Worm (Caenorhabditis elegans) whole organism, L4 larva: ENCODE results near the gene F08H9.3.
A peak's percentile ranks its signal among the peaks of the same experiment; 100 is the strongest.

Experiments
- D1046.2 ChIP-seq: fragments of 200-800 bp; sonication (Bioruptor generic); IDR thresholded peaks from 2 replicates; pipeline ENCODE4 v1.3.6; 2022; ENCODE audit warnings: missing genetic modification characterization, missing compliant biosample characterization
- F10B5.3 ChIP-seq: sonication (generic microtip); optimal IDR thresholded peaks from 2 replicates; lab custom pipeline; 2016; ENCODE audit warnings: mild to moderate bottlenecking, missing genetic modification characterization, missing compliant biosample characterization
- F49E8.2 ChIP-seq: sonication (generic microtip); optimal IDR thresholded peaks from 2 replicates; lab custom pipeline; 2016; ENCODE audit warnings: missing compliant biosample characterization, mild to moderate bottlenecking, missing genetic modification characterization, borderline replicate concordance
- R02D3.7 ChIP-seq: fragments of 150-350 bp; sonication (generic microtip); optimal IDR thresholded peaks from 3 replicates; lab custom pipeline; 2014; ENCODE audit warnings: missing biosample characterization, missing genetic modification characterization
- aha-1 ChIP-seq: fragments of 150-350 bp; peaks from one replicate; lab custom pipeline; 2014; ENCODE audit warnings: missing biosample characterization, missing genetic modification characterization
- arid-1 ChIP-seq: fragments of 200-800 bp; sonication (Bioruptor generic); conservative IDR thresholded peaks from 2 replicates; pipeline ENCODE4 v1.3.6; 2022; ENCODE audit warnings: missing genetic modification reagents, missing genetic modification characterization, missing compliant biosample characterization
- ceh-32 ChIP-seq: sonication (generic microtip); optimal IDR thresholded peaks from 2 replicates; lab custom pipeline; 2016; ENCODE audit warnings: mild to moderate bottlenecking, missing genetic modification characterization, missing compliant biosample characterization; ENCODE audit not compliant: poor library complexity
- ces-1 ChIP-seq: fragments of 150-350 bp; sonication (generic microtip); optimal IDR thresholded peaks from 4 replicates; lab custom pipeline; 2014; ENCODE audit warnings: missing biosample characterization, missing genetic modification reagents, missing genetic modification characterization
- ctbp-1 ChIP-seq: fragments of 200-800 bp; sonication (Bioruptor generic); IDR thresholded peaks from 2 replicates; pipeline ENCODE4 v1.3.6; 2022; ENCODE audit warnings: missing genetic modification reagents, missing genetic modification characterization, missing compliant biosample characterization
- daf-12 ChIP-seq: fragments of 150-350 bp; optimal IDR thresholded peaks from 2 replicates; lab custom pipeline; 2014; ENCODE audit warnings: missing biosample characterization, missing genetic modification reagents, missing genetic modification characterization
- daf-16 ChIP-seq, 3 experiments: sonication (generic microtip); optimal IDR thresholded peaks; 2 replicates each; lab custom pipeline; 2016 to 2017; ENCODE audit warnings: missing genetic modification characterization in 3 of 3, missing genetic modification reagents in 3 of 3, mild to moderate bottlenecking in 2 of 3, missing compliant biosample characterization in 2 of 3, missing biosample characterization in 1 of 3, moderate library complexity in 1 of 3
- daf-19 ChIP-seq: fragments of 200-800 bp; sonication (Bioruptor generic); conservative IDR thresholded peaks from 2 replicates; pipeline ENCODE4 v1.3.6; 2022; ENCODE audit warnings: missing genetic modification characterization, missing compliant biosample characterization
- dpl-1 ChIP-seq: fragments of 150-350 bp; optimal IDR thresholded peaks from 2 replicates; lab custom pipeline; 2014; ENCODE audit warnings: missing biosample characterization, missing genetic modification reagents, missing genetic modification characterization
- egl-43 ChIP-seq: fragments of 200-800 bp; sonication (Bioruptor generic); IDR thresholded peaks from 2 replicates; pipeline ENCODE4 v1.3.6; 2022; ENCODE audit warnings: missing genetic modification reagents, missing genetic modification characterization, missing compliant biosample characterization
- fkh-10 ChIP-seq: fragments of 150-350 bp; optimal IDR thresholded peaks from 2 replicates; lab custom pipeline; 2014; ENCODE audit warnings: missing biosample characterization, missing genetic modification reagents, missing genetic modification characterization
- fos-1 ChIP-seq: fragments of 150-350 bp; optimal IDR thresholded peaks from 2 replicates; lab custom pipeline; 2014; ENCODE audit warnings: missing biosample characterization, missing genetic modification characterization
- hlh-11 ChIP-seq: fragments of 200-800 bp; sonication (Bioruptor generic); optimal IDR thresholded peaks from 2 replicates; lab custom pipeline; 2018; ENCODE audit warnings: mild to moderate bottlenecking, missing genetic modification characterization, missing compliant biosample characterization
- hlh-30 ChIP-seq: sonication (generic microtip); optimal IDR thresholded peaks from 2 replicates; lab custom pipeline; 2017; ENCODE audit warnings: antibody characterized with exemption, mild to moderate bottlenecking, missing genetic modification characterization, missing compliant biosample characterization; ENCODE audit not compliant: insufficient read depth
- hmg-1.1 ChIP-seq: fragments of 200-800 bp; sonication (Bioruptor generic); IDR thresholded peaks from 2 replicates; pipeline ENCODE4 v1.3.6; 2022; ENCODE audit warnings: missing genetic modification reagents, missing genetic modification characterization, missing compliant biosample characterization
- lin-29 ChIP-seq: fragments of 200-800 bp; sonication (Bioruptor generic); IDR thresholded peaks from 2 replicates; pipeline ENCODE4 v1.3.6; 2022; ENCODE audit warnings: missing genetic modification reagents, missing genetic modification characterization, missing compliant biosample characterization
- lin-39 ChIP-seq: fragments of 150-350 bp; optimal IDR thresholded peaks from 2 replicates; lab custom pipeline; 2014; ENCODE audit warnings: missing biosample characterization, missing genetic modification reagents, missing genetic modification characterization
- madf-5 ChIP-seq, 2 experiments: fragments of 200-800 bp; sonication (Bioruptor generic); IDR thresholded peaks; 2 replicates each; pipeline ENCODE4 v1.3.6; 2022; ENCODE audit warnings: missing compliant biosample characterization in 2 of 2, missing genetic modification characterization in 2 of 2
- mdl-1 ChIP-seq, 2 experiments: fragments of 150-350 bp in 1 of 2; sonication (generic microtip) in 1 of 2; optimal IDR thresholded peaks; 2 replicates each; lab custom pipeline; 2014 to 2017; ENCODE audit warnings: missing biosample characterization in 2 of 2, missing genetic modification characterization in 2 of 2
- mep-1 ChIP-seq: fragments of 150-350 bp; sonication (generic microtip); optimal IDR thresholded peaks from 3 replicates; lab custom pipeline; 2014; ENCODE audit warnings: missing biosample characterization, missing genetic modification characterization
- mes-2 ChIP-seq: sonication (generic microtip); optimal IDR thresholded peaks from 2 replicates; lab custom pipeline; 2016; ENCODE audit warnings: missing genotype, mild to moderate bottlenecking, missing genetic modification characterization, missing compliant biosample characterization; ENCODE audit not compliant: poor library complexity, severe bottlenecking
- nhr-11 ChIP-seq: fragments of 150-350 bp; optimal IDR thresholded peaks from 2 replicates; lab custom pipeline; 2014; ENCODE audit warnings: missing biosample characterization, missing genetic modification characterization
- nhr-237 ChIP-seq: sonication (generic microtip); optimal IDR thresholded peaks from 2 replicates; lab custom pipeline; 2017; ENCODE audit warnings: missing biosample characterization, missing genetic modification characterization
- nhr-28 ChIP-seq: fragments of 150-350 bp; optimal IDR thresholded peaks from 2 replicates; lab custom pipeline; 2014; ENCODE audit warnings: missing biosample characterization, missing genetic modification characterization
- nhr-6 ChIP-seq: fragments of 150-350 bp; optimal IDR thresholded peaks from 2 replicates; lab custom pipeline; 2014; ENCODE audit warnings: missing biosample characterization, missing genetic modification characterization
- nhr-77 ChIP-seq: fragments of 150-350 bp; optimal IDR thresholded peaks from 2 replicates; lab custom pipeline; 2014; ENCODE audit warnings: missing biosample characterization, missing genetic modification characterization
- sdz-12 ChIP-seq: fragments of 200-800 bp; sonication (Bioruptor generic); optimal IDR thresholded peaks from 2 replicates; lab custom pipeline; 2018; ENCODE audit warnings: mild to moderate bottlenecking, missing genetic modification characterization, missing compliant biosample characterization
- snpc-4 ChIP-seq: fragments of 150-350 bp; optimal IDR thresholded peaks from 2 replicates; lab custom pipeline; 2014; ENCODE audit warnings: missing biosample characterization, missing genetic modification characterization
- unc-130 ChIP-seq: sonication (generic microtip); optimal IDR thresholded peaks from 2 replicates; lab custom pipeline; 2016; ENCODE audit warnings: missing genetic modification reagents, missing genetic modification characterization, missing compliant biosample characterization
- vab-7 ChIP-seq: fragments of 200-800 bp; sonication (Bioruptor generic); IDR thresholded peaks from 2 replicates; pipeline ENCODE4 v1.3.6; 2022; ENCODE audit warnings: missing genetic modification reagents, missing genetic modification characterization, missing compliant biosample characterization
- zip-2 ChIP-seq: fragments of 150-350 bp; optimal IDR thresholded peaks from 2 replicates; lab custom pipeline; 2014; ENCODE audit warnings: missing biosample characterization, missing genetic modification characterization

F08H9.3 gene

DNA sequence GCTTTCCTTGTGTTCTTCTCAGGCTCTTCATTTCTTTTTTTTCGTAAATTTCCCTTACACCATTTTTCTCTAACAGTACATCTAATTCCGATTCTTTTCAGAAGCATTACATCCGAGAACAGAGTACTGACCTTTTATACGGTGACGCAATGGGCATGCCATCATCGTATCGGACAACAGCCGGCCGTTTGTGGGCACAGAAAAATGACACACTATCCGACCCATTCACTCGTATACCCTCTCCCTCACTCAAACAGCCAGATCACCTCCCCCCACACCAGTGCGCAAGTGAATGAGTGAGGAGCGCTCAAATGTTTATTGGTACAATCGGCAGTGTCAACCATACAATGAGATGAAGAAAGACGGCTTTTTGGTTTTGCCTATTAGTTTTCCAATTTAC, 38.0 kb upstream of the F08H9.3 start, which contains the start of gene R02D5.24:
TSS of gene R02D5.24 (plus strand) at position 205 of the 400 bp plus-strand sequence.
- TF ChIP-seq aha-1 (peak; percentile 64), daf-12 (tag; lab: Kevin White, UChicago) (no peak), nhr-6 (tag; lab: Kevin White, UChicago) (peak; percentile 63), mdl-1 (tag; optimal IDR thresholded peaks at IDR 0.05; lab: Kevin White, UChicago) (no peak)
- TF ChIP-seq, all 104 proteins: peak for 2

DNA sequence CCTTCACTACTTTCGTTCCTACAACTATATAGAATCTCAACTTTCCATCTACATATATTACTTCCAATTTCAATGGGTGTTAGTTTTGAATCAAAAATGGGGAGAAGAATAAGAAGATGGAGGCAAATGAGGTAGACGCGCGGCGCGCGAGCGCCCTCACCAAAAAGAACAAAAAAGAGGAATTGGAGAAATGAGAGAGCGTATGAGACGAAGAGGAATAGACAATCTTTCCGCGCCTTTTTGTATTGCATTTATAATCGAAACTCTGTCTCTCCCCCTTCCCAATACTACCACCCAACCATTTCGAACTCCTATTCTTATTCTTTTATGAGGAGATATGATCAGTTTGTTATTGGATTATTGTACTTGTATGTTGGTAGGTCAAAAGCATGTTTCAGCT, 37.4 kb upstream of the F08H9.3 start:
- peak; percentile 23 for TF ChIP-seq mes-2 (tag; lab: Kevin White, UChicago)
- TF ChIP-seq hmg-1.1, result no peak
- no peak for TF ChIP-seq sdz-12 (GFP tag; lab: Kevin White, UChicago)
- TF ChIP-seq nhr-28 (tag; lab: Kevin White, UChicago), result peak; percentile 20
- TF ChIP-seq nhr-6 (tag; lab: Kevin White, UChicago), result peak; percentile 33
- TF ChIP-seq mep-1 (tag; lab: Kevin White, UChicago), result peak; percentile 24

DNA sequence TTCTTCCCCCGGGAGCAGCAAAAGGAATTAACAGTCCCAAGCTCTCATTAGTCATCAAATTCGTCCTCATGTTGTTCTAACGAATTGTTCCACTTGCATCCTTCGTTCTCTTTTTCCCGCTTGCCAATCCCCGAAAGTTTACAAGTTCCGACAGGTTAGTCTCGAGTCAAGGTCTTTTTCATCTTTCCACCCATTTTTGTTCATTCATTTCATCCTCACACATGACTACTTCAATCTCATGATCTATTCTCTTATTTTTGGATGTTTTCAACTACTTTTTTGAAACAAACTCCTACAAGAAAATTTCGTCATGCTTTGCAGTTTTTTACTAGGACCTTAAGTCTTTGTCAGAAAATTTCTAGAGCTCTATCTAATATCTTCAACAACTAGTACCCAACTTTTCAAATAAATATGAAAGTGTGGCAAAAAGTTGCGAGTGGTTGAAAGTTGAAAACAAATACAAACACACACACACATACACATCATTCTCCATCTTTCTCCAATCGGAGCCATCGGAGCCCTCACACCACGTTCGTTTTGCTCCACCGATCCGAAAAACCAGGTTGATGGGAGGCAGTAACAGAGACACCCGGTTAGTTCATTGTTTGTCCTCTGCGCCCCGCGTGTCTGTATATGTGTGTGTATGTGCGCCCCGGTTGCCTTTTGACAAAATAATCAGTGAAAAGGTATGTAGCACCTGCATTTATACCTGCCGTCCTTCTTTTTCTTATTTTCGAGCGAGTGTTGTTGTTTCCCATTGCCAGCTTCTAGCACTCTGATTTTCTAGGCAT, 36.1 kb upstream of the F08H9.3 start:
- TF ChIP-seq unc-130 (GFP tag; lab: Kevin White, UChicago), result no peak
- no peak for TF ChIP-seq daf-16 (GFP tag; optimal IDR thresholded peaks at IDR 0.05; lab: Kevin White, UChicago)
- TF ChIP-seq daf-16 (tag; optimal IDR thresholded peaks at IDR 0.05; lab: Kevin White, UChicago), result peak; percentile 32
- TF ChIP-seq ctbp-1, result no peak
- TF ChIP-seq nhr-77, result no peak
- TF ChIP-seq lin-39 (tag; lab: Kevin White, UChicago), result no peak
- no peak for TF ChIP-seq nhr-11 (tag; lab: Kevin White, UChicago)
- TF ChIP-seq hmg-1.1, result 0 out of 2 replicates have a peak, but pooled peaks have one; percentile 32
- TF ChIP-seq daf-19, result no peak
- TF ChIP-seq R02D3.7 (tag; lab: Kevin White, UChicago), result no peak
- no peak for TF ChIP-seq arid-1 (GFP tag; lab: Robert Waterston, UW)
- no peak for TF ChIP-seq lin-29 (GFP tag; lab: Robert Waterston, UW)
- no peak for TF ChIP-seq ces-1 (GFP tag; lab: Kevin White, UChicago)
- TF ChIP-seq F49E8.2 (tag; lab: Kevin White, UChicago), result no peak
- TF ChIP-seq hlh-11, result peak; percentile 11
- no peak for TF ChIP-seq mep-1 (tag; lab: Kevin White, UChicago)
- no peak for TF ChIP-seq snpc-4 (tag; lab: Kevin White, UChicago)
- no peak for TF ChIP-seq mdl-1 (tag; optimal IDR thresholded peaks at IDR 0.05; lab: Kevin White, UChicago)
- no peak for TF ChIP-seq ceh-32 (tag; lab: Kevin White, UChicago)
- TF ChIP-seq nhr-237 (tag; lab: Kevin White, UChicago), result no peak
- no peak for TF ChIP-seq dpl-1
- TF ChIP-seq F10B5.3 (tag; lab: Kevin White, UChicago), result no peak
- TF ChIP-seq vab-7, result no peak
- TF ChIP-seq fkh-10, result no peak
- no peak for TF ChIP-seq madf-5 (GFP tag; IDR thresholded peaks at IDR 0.05; lab: Robert Waterston, UW)
- no peak for TF ChIP-seq sdz-12 (GFP tag; lab: Kevin White, UChicago)
- TF ChIP-seq hlh-30 (tag; lab: Kevin White, UChicago), result peak; percentile 48
- no peak for TF ChIP-seq D1046.2 (GFP tag; lab: Robert Waterston, UW)
- no peak for TF ChIP-seq daf-12 (tag; lab: Kevin White, UChicago)
- TF ChIP-seq egl-43 (GFP tag; lab: Robert Waterston, UW), result peak; percentile 30; the same call in 1 of the 2 replicates
- TF ChIP-seq zip-2 (tag; lab: Kevin White, UChicago), result no peak
- no peak for TF ChIP-seq fos-1 (tag; lab: Kevin White, UChicago)
- TF ChIP-seq nhr-28 (tag; lab: Kevin White, UChicago), result peak; percentile 38
- TF ChIP-seq, all 104 proteins: peak for 6
